Fruit fly (Drosophila melanogaster) whole organism, embryonic: ENCODE measurements around the gene GatB.
A peak's percentile ranks its signal among the peaks of the same experiment; 100 is the strongest.

Source experiments
- Asciz ChIP-seq: fragments of 200-800 bp; sonication (Bioruptor generic); optimal IDR thresholded peaks from 2 replicates; lab custom pipeline; 2017; ENCODE audit warnings: missing biosample characterization, mild to moderate bottlenecking, missing genetic modification characterization, missing genetic modification reagents
- Bdp1 ChIP-seq: fragments of 200-800 bp; sonication (Bioruptor generic); optimal IDR thresholded peaks from 3 replicates; lab custom pipeline; 2016; ENCODE audit warnings: missing biosample characterization, missing genetic modification characterization
- Bteb2 ChIP-seq: fragments of 200-800 bp; sonication (Bioruptor generic); optimal IDR thresholded peaks from 2 replicates; lab custom pipeline; 2016; ENCODE audit warnings: missing biosample characterization, missing genetic modification characterization
- CG11560 ChIP-seq: fragments of 200-800 bp; sonication (Bioruptor generic); IDR thresholded peaks from 3 replicates; pipeline ENCODE4 v1.3.6; 2022; ENCODE audit warnings: missing biosample characterization, missing genetic modification characterization
- CG11696 ChIP-seq: fragments of 200-800 bp; sonication (Bioruptor generic); IDR thresholded peaks from 2 replicates; pipeline ENCODE4 v1.3.6; 2022; ENCODE audit warnings: missing biosample characterization, missing genetic modification characterization
- CG12299 ChIP-seq: fragments of 200-800 bp; sonication (Bioruptor generic); optimal IDR thresholded peaks from 2 replicates; lab custom pipeline; 2018; ENCODE audit warnings: missing biosample characterization, mild to moderate bottlenecking, missing genetic modification characterization
- CG14441 ChIP-seq: fragments of 200-800 bp; sonication (Bioruptor generic); IDR thresholded peaks from 2 replicates; pipeline ENCODE4 v1.3.6; 2022; ENCODE audit warnings: missing biosample characterization, missing genetic modification characterization
- CG15479 ChIP-seq: fragments of 200-800 bp; sonication (Bioruptor generic); optimal IDR thresholded peaks from 3 replicates; lab custom pipeline; 2019; ENCODE audit warnings: missing biosample characterization, mild to moderate bottlenecking, missing genetic modification characterization, moderate library complexity
- CG1647 ChIP-seq: fragments of 200-800 bp; sonication (Bioruptor generic); optimal IDR thresholded peaks from 3 replicates; lab custom pipeline; 2016; ENCODE audit warnings: missing biosample characterization, missing genetic modification characterization
- CG17385 ChIP-seq: fragments of 200-800 bp; sonication (Bioruptor generic); optimal IDR thresholded peaks from 3 replicates; lab custom pipeline; 2018; ENCODE audit warnings: missing biosample characterization, mild to moderate bottlenecking, missing genetic modification characterization
- CG17802 ChIP-seq: fragments of 200-800 bp; sonication (Bioruptor generic); optimal IDR thresholded peaks from 2 replicates; lab custom pipeline; 2018; ENCODE audit warnings: missing biosample characterization, mild to moderate bottlenecking, missing genetic modification characterization, moderate library complexity
- CG3281 ChIP-seq: fragments of 200-800 bp; sonication (Bioruptor generic); optimal IDR thresholded peaks from 3 replicates; lab custom pipeline; 2017; ENCODE audit warnings: missing biosample characterization, mild to moderate bottlenecking, missing genetic modification characterization
- CG3726 ChIP-seq: fragments of 200-800 bp; sonication (Bioruptor generic); IDR thresholded peaks from 3 replicates; pipeline ENCODE4, ENCODE4 v1.3.6; 2022; ENCODE audit warnings: missing biosample characterization, missing genetic modification characterization
- CG5245 ChIP-seq: fragments of 200-800 bp; sonication (Bioruptor generic); optimal IDR thresholded peaks from 3 replicates; lab custom pipeline; 2016; ENCODE audit warnings: missing biosample characterization, missing genetic modification characterization
- CG6654 ChIP-seq: fragments of 200-800 bp; sonication (Bioruptor generic); optimal IDR thresholded peaks from 2 replicates; lab custom pipeline; 2017; ENCODE audit warnings: missing biosample characterization, mild to moderate bottlenecking, missing genetic modification characterization
- CG8290 ChIP-seq, 3 experiments: fragments of 200-800 bp; sonication (Bioruptor generic); optimal IDR thresholded peaks; 2 replicates each; lab custom pipeline; 2016 to 2019; ENCODE audit warnings: missing biosample characterization in 3 of 3, missing genetic modification characterization in 3 of 3, mild to moderate bottlenecking in 2 of 3, moderate library complexity in 1 of 3
- CG8924 ChIP-seq: fragments of 200-800 bp; optimal IDR thresholded peaks from 3 replicates; lab custom pipeline; 2019; ENCODE audit warnings: missing biosample characterization, mild to moderate bottlenecking, missing genetic modification characterization, moderate library complexity
- Camta ChIP-seq: fragments of 200-800 bp; sonication (Bioruptor generic); optimal IDR thresholded peaks from 2 replicates; lab custom pipeline; 2016; ENCODE audit warnings: missing biosample characterization, missing genetic modification characterization
- Doc3 ChIP-seq: fragments of 200-800 bp; sonication (Bioruptor generic); IDR thresholded peaks from 3 replicates; pipeline ENCODE4 v1.3.6; 2022; ENCODE audit warnings: missing biosample characterization, missing genetic modification characterization; ENCODE audit not compliant: partially characterized antibody
- Ets97D ChIP-seq: fragments of 200-800 bp; sonication (Bioruptor generic); optimal IDR thresholded peaks from 3 replicates; lab custom pipeline; 2016; ENCODE audit warnings: missing biosample characterization, missing genetic modification characterization
- Fer2 ChIP-seq: fragments of 200-800 bp; sonication (Bioruptor generic); optimal IDR thresholded peaks from 2 replicates; lab custom pipeline; 2018; ENCODE audit warnings: missing biosample characterization, mild to moderate bottlenecking, missing genetic modification characterization, moderate library complexity
- H2.0 ChIP-seq: fragments of 200-800 bp; sonication (Bioruptor generic); IDR thresholded peaks from 2 replicates; pipeline ENCODE4 v1.3.6; 2022; ENCODE audit warnings: missing biosample characterization, missing genetic modification characterization
- Lim3 ChIP-seq: fragments of 200-800 bp; sonication (Bioruptor generic); IDR thresholded peaks from 2 replicates; pipeline ENCODE4 v1.3.6; 2022; ENCODE audit warnings: missing biosample characterization, missing genetic modification characterization
- Meics ChIP-seq: fragments of 200-800 bp; sonication (Bioruptor generic); optimal IDR thresholded peaks from 2 replicates; lab custom pipeline; 2017; ENCODE audit warnings: missing biosample characterization, mild to moderate bottlenecking, missing genetic modification characterization
- Mrtf ChIP-seq: fragments of 200-800 bp; sonication (Bioruptor generic); IDR thresholded peaks from 3 replicates; pipeline ENCODE4 v1.3.6; 2022; ENCODE audit warnings: missing biosample characterization, missing genetic modification characterization
- PHDP ChIP-seq: fragments of 200-800 bp; sonication (Bioruptor generic); optimal IDR thresholded peaks from 3 replicates; lab custom pipeline; 2018; ENCODE audit warnings: missing biosample characterization, mild to moderate bottlenecking, missing genetic modification characterization, moderate library complexity
- bab2 ChIP-seq: fragments of 200-800 bp; sonication (Bioruptor generic); optimal IDR thresholded peaks from 2 replicates; lab custom pipeline; 2016; ENCODE audit warnings: missing biosample characterization, missing genetic modification characterization
- bbx ChIP-seq: fragments of 200-800 bp; sonication (Bioruptor generic); IDR thresholded peaks from 2 replicates; pipeline ENCODE4 v1.3.6; 2022; ENCODE audit warnings: missing biosample characterization, missing genetic modification characterization; ENCODE audit not compliant: partially characterized antibody
- corto ChIP-seq: fragments of 200-800 bp; sonication (Bioruptor generic); optimal IDR thresholded peaks from 2 replicates; lab custom pipeline; 2016; ENCODE audit warnings: missing biosample characterization, mild to moderate bottlenecking, missing genetic modification characterization, moderate library complexity
- disco-r ChIP-seq: fragments of 200-800 bp; sonication (Bioruptor generic); optimal IDR thresholded peaks from 2 replicates; lab custom pipeline; 2016; ENCODE audit warnings: missing biosample characterization, missing genetic modification characterization
- dm ChIP-seq: fragments of 200-800 bp; sonication (Bioruptor generic); optimal IDR thresholded peaks from 3 replicates; lab custom pipeline; 2016; ENCODE audit warnings: missing biosample characterization, missing genetic modification characterization
- en ChIP-seq: fragments of 200-800 bp; sonication (Bioruptor generic); optimal IDR thresholded peaks from 2 replicates; lab custom pipeline; 2016; ENCODE audit warnings: missing biosample characterization, missing genetic modification characterization
- gro ChIP-seq: fragments of 200-800 bp; sonication (Bioruptor generic); optimal IDR thresholded peaks from 2 replicates; lab custom pipeline; 2016; ENCODE audit warnings: missing biosample characterization, missing genetic modification characterization
- gsb-n ChIP-seq: fragments of 200-800 bp; sonication (Bioruptor generic); optimal IDR thresholded peaks from 3 replicates; lab custom pipeline; 2018; ENCODE audit warnings: missing biosample characterization, mild to moderate bottlenecking, missing genetic modification characterization
- jumu ChIP-seq: fragments of 200-800 bp; sonication (Bioruptor generic); optimal IDR thresholded peaks from 3 replicates; lab custom pipeline; 2016; ENCODE audit warnings: missing biosample characterization, missing genetic modification characterization
- lab ChIP-seq: fragments of 200-800 bp; sonication (Bioruptor generic); optimal IDR thresholded peaks from 3 replicates; lab custom pipeline; 2017; ENCODE audit warnings: missing biosample characterization, missing genetic modification characterization, mild to moderate bottlenecking, moderate library complexity, missing genetic modification reagents
- pita ChIP-seq: fragments of 200-800 bp; sonication (Bioruptor generic); optimal IDR thresholded peaks from 2 replicates; lab custom pipeline; 2017; ENCODE audit warnings: missing biosample characterization, mild to moderate bottlenecking, missing genetic modification characterization
- pum ChIP-seq: fragments of 200-800 bp; sonication (Bioruptor generic); optimal IDR thresholded peaks from 2 replicates; lab custom pipeline; 2016; ENCODE audit warnings: missing biosample characterization, missing genetic modification characterization
- sc ChIP-seq, 3 experiments: fragments of >200 bp in 2 of 3; fragments of 200-800 bp in 1 of 3; sonication (Bioruptor generic) in 1 of 3; optimal IDR thresholded peaks; 2 replicates in 2 of 3; 3 replicates in 1 of 3; lab custom pipeline; 2017; ENCODE audit warnings: mild to moderate bottlenecking in 1 of 3, missing biosample characterization in 1 of 3, missing genetic modification characterization in 1 of 3, missing genetic modification reagents in 1 of 3
- scrt ChIP-seq: fragments of 200-800 bp; sonication (Bioruptor generic); optimal IDR thresholded peaks from 2 replicates; lab custom pipeline; 2018; ENCODE audit warnings: missing biosample characterization, mild to moderate bottlenecking, missing genetic modification characterization, moderate library complexity
- stc ChIP-seq: fragments of 200-800 bp; sonication (Bioruptor generic); IDR thresholded peaks from 2 replicates; pipeline ENCODE4 v1.3.6; 2022; ENCODE audit warnings: missing biosample characterization, missing genetic modification characterization
- stwl ChIP-seq: fragments of 200-800 bp; sonication (Bioruptor generic); optimal IDR thresholded peaks from 3 replicates; lab custom pipeline; 2018; ENCODE audit warnings: missing biosample characterization, mild to moderate bottlenecking, missing genetic modification characterization, moderate library complexity
- sug ChIP-seq: fragments of 200-800 bp; optimal IDR thresholded peaks from 2 replicates; lab custom pipeline; 2019; ENCODE audit warnings: missing biosample characterization, mild to moderate bottlenecking, missing genetic modification characterization, moderate library complexity
- tio ChIP-seq: fragments of 200-800 bp; sonication (Bioruptor generic); optimal IDR thresholded peaks from 2 replicates; lab custom pipeline; 2017; ENCODE audit warnings: missing biosample characterization, missing genetic modification characterization, inconsistent platforms
- trh ChIP-seq: fragments of 200-800 bp; sonication (Bioruptor generic); optimal IDR thresholded peaks from 2 replicates; lab custom pipeline; 2016; ENCODE audit warnings: missing biosample characterization, missing genetic modification characterization
- twi ChIP-seq: fragments of 200-800 bp; optimal IDR thresholded peaks from 2 replicates; lab custom pipeline; 2019; ENCODE audit warnings: missing biosample characterization, mild to moderate bottlenecking, missing genetic modification characterization, moderate library complexity
- unc-4 ChIP-seq: fragments of 200-800 bp; sonication (Bioruptor generic); IDR thresholded peaks from 2 replicates; pipeline ENCODE4 v1.3.6; 2022; ENCODE audit warnings: missing biosample characterization, missing genetic modification characterization; ENCODE audit not compliant: partially characterized antibody
- wek ChIP-seq: fragments of 200-800 bp; sonication (Bioruptor generic); optimal IDR thresholded peaks from 3 replicates; lab custom pipeline; 2018; ENCODE audit warnings: missing biosample characterization, mild to moderate bottlenecking, missing genetic modification characterization, moderate library complexity
- zen2 ChIP-seq: fragments of 200-800 bp; sonication (Bioruptor generic); IDR thresholded peaks from 3 replicates; pipeline ENCODE4 v1.3.6; 2022; ENCODE audit warnings: missing biosample characterization, missing genetic modification characterization; ENCODE audit not compliant: partially characterized antibody

The GatB gene

DNA sequence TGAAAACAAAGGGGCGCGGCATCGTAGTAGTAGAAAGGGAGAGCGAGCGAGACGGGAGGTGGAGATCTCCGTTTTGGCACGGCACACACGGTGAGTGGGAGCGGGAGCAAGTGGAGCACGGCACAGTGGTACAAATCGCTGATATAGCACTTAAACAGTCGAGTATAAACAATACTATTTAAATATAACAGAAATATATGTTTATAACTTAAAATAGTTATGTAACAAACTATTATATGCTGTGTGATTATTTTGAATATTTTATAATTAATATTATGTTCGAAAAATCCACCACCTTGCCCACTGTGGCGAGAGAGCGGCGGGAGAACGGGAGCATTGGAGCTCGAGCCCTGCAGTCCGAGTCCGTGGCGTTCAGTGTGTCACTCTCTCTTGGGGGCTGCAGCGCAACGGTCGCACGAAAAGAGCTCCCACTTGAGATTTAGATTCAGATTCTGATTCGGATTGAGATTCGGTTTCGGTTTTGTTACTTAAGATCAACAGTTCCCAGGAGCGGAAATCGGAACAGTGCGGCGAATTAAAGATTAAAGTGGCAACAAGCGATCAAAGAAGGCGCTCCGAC, 11.0 kb upstream of the GatB start, which contains the start of gene Kal1 (continued):
- peak; percentile 52 for TF ChIP-seq trh (GFP tag; lab: Kevin White, UChicago)
- TF ChIP-seq PHDP: peak; percentile 96
- TF ChIP-seq gro (GFP tag; lab: Kevin White, UChicago): no peak
- peak; percentile 62 for TF ChIP-seq Lim3 (GFP tag; lab: Robert Waterston, UW)
- peak; percentile 83 for TF ChIP-seq Mrtf (GFP tag; lab: Robert Waterston, UW)
- TF ChIP-seq zen2 (GFP tag; lab: Robert Waterston, UW): no peak
- peak; percentile 82 for TF ChIP-seq Meics (GFP tag; lab: Kevin White, UChicago)
- TF ChIP-seq sug: peak; percentile 54
- no peak for TF ChIP-seq Bteb2 (GFP tag; lab: Kevin White, UChicago)
- TF ChIP-seq en (GFP tag; lab: Kevin White, UChicago): no peak
- TF ChIP-seq CG8290 (GFP tag; optimal IDR thresholded peaks at IDR 0.05; lab: Kevin White, UChicago): peak; percentile 78
- TF ChIP-seq CG8290 (tag; optimal IDR thresholded peaks at IDR 0.05; lab: Kevin White, UChicago): peak in 1 of 2 experiments; percentile 66
- peak; percentile 89 for TF ChIP-seq CG12299
- TF ChIP-seq Asciz (GFP tag; lab: Kevin White, UChicago): peak; percentile 96
- TF ChIP-seq CG14441 (GFP tag; lab: Robert Waterston, UW): peak; percentile 90
- TF ChIP-seq CG11696 (GFP tag; lab: Robert Waterston, UW): peak; percentile 47
- no peak for TF ChIP-seq Ets97D
- no peak for TF ChIP-seq jumu (GFP tag; lab: Kevin White, UChicago)
- TF ChIP-seq Bdp1: no peak
- TF ChIP-seq disco-r (GFP tag; lab: Kevin White, UChicago): no peak
- TF ChIP-seq stwl (tag; lab: Kevin White, UChicago): peak; percentile 32
- peak; percentile 39 for TF ChIP-seq Camta (GFP tag; lab: Kevin White, UChicago)
- peak; percentile 73 for TF ChIP-seq CG6654 (GFP tag; lab: Kevin White, UChicago)
- TF ChIP-seq tio (GFP tag; lab: Kevin White, UChicago): peak; percentile 80
- TF ChIP-seq CG11560: peak; percentile 72; the same call in 2 of the 3 replicates
- TF ChIP-seq twi: peak; percentile 88
- peak; percentile 72 for TF ChIP-seq wek (GFP tag; lab: Kevin White, UChicago)
- peak; percentile 24 for TF ChIP-seq bab2 (GFP tag; lab: Kevin White, UChicago)
- peak; percentile 49 for TF ChIP-seq Fer2 (tag; lab: Kevin White, UChicago)
- TF ChIP-seq CG17802 (tag; lab: Kevin White, UChicago): peak; percentile 65
- no peak for TF ChIP-seq sc (optimal IDR thresholded peaks at IDR 0.05; lab: Kevin White, UChicago)
- peak; percentile 93 for TF ChIP-seq sc (GFP tag; optimal IDR thresholded peaks at IDR 0.05; lab: Kevin White, UChicago)
- TF ChIP-seq CG8924 (tag; lab: Kevin White, UChicago): peak; percentile 95
- TF ChIP-seq CG3726 (GFP tag; lab: Robert Waterston, UW): peak; percentile 81
- peak; percentile 96 for TF ChIP-seq lab
- TF ChIP-seq corto: peak; percentile 94
- no peak for TF ChIP-seq CG1647
- no peak for TF ChIP-seq bbx
- TF ChIP-seq scrt (GFP tag; lab: Kevin White, UChicago): peak; percentile 82
- TF ChIP-seq pita: no peak
- TF ChIP-seq CG17385 (GFP tag; lab: Kevin White, UChicago): peak; percentile 90
- peak; percentile 85 for TF ChIP-seq CG5245
- no peak for TF ChIP-seq CG15479 (GFP tag; lab: Kevin White, UChicago)
- peak; percentile 97 for TF ChIP-seq gsb-n (tag; lab: Kevin White, UChicago)
- no peak for TF ChIP-seq Doc3
- no peak for TF ChIP-seq dm (GFP tag; lab: Kevin White, UChicago)
- peak; percentile 85 for TF ChIP-seq CG3281 (GFP tag; lab: Kevin White, UChicago)
- peak; percentile 90 for TF ChIP-seq H2.0 (GFP tag; lab: Robert Waterston, UW)
- TF ChIP-seq unc-4 (GFP tag; lab: Robert Waterston, UW): no peak
- TF ChIP-seq pum (GFP tag; lab: Kevin White, UChicago): peak; percentile 34
- TF ChIP-seq stc (GFP tag; lab: Robert Waterston, UW): peak; percentile 95
